Worm (Caenorhabditis elegans): ENCODE results near the gene irld-18.

DNA sequence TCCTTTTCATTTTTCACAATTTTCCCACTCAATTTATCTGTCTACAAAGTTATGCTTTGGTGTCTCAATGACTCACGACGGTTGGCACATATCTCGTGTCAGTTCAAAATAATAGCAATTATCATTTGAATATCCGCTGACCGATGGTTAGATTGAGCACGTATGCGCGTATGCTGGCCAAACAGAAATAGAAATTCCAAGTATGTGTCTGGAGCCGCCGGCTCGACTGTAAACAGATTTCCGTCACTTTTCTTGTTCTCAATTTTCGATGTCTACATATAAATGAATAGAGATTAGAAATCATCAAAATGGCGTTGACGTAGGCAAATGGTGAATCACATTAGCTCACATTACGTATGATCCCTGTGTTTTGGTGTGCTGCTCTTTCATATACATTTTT, 40.3 kb upstream of the irld-18 start:
- TF ChIP-seq nhr-237 (tag; optimal IDR thresholded peaks at IDR 0.05): no peak
- TF ChIP-seq nhr-11 (tag; optimal IDR thresholded peaks at IDR 0.05): no peak
- peak; percentile 2 for TF ChIP-seq lin-14 (GFP tag; optimal IDR thresholded peaks at IDR 0.05)
- no peak for TF ChIP-seq lin-39 (tag; optimal IDR thresholded peaks at IDR 0.05)
